Worm (Caenorhabditis elegans) whole organism, mixed stage, embryonic: Measurements from ENCODE around the gene ZK829.1.

Experiments used
- M03D4.4 ChIP-seq: sonication (generic microtip); optimal IDR thresholded peaks from 2 replicates; lab custom pipeline; 2017; ENCODE audit warnings: mild to moderate bottlenecking, missing genetic modification characterization, missing compliant biosample characterization
- bed-3 ChIP-seq: fragments of 200-800 bp; sonication (Bioruptor generic); optimal IDR thresholded peaks from 3 replicates; lab custom pipeline; 2018; ENCODE audit warnings: mild to moderate bottlenecking, missing genetic modification characterization, moderate library complexity, missing compliant biosample characterization
- blmp-1 ChIP-seq: fragments of 150-350 bp; optimal IDR thresholded peaks from 2 replicates; lab custom pipeline; 2014; ENCODE audit warnings: missing biosample characterization, missing genetic modification characterization
- ceh-39 ChIP-seq: fragments of 150-350 bp; optimal IDR thresholded peaks from 2 replicates; lab custom pipeline; 2014; ENCODE audit warnings: missing biosample characterization, missing genetic modification characterization
- ceh-43 ChIP-seq: fragments of 200-800 bp; sonication (Bioruptor generic); optimal IDR thresholded peaks from 2 replicates; lab custom pipeline; 2018; ENCODE audit warnings: mild to moderate bottlenecking, missing genetic modification characterization, moderate library complexity, missing compliant biosample characterization
- ceh-83 ChIP-seq: fragments of 200-800 bp; sonication (Bioruptor generic); optimal IDR thresholded peaks from 2 replicates; lab custom pipeline; 2018; ENCODE audit warnings: mild to moderate bottlenecking, missing genetic modification characterization, missing compliant biosample characterization
- ces-1 ChIP-seq: fragments of 150-350 bp; optimal IDR thresholded peaks from 2 replicates; lab custom pipeline; 2014; ENCODE audit warnings: missing biosample characterization, missing genetic modification reagents, missing genetic modification characterization
- cnd-1 ChIP-seq: fragments of 200-800 bp; sonication (Bioruptor generic); optimal IDR thresholded peaks from 2 replicates; lab custom pipeline; 2018; ENCODE audit warnings: mild to moderate bottlenecking, missing genetic modification characterization, missing compliant biosample characterization
- drap-1 ChIP-seq: fragments of 200-800 bp; sonication (Bioruptor generic); optimal IDR thresholded peaks from 3 replicates; lab custom pipeline; 2018; ENCODE audit warnings: mild to moderate bottlenecking, missing genetic modification characterization, missing compliant biosample characterization
- elt-1 ChIP-seq: sonication (generic microtip); optimal IDR thresholded peaks from 2 replicates; lab custom pipeline; 2017; ENCODE audit warnings: missing genetic modification characterization, mild to moderate bottlenecking, missing compliant biosample characterization, antibody characterized with exemption, moderate library complexity, borderline replicate concordance; ENCODE audit not compliant: insufficient read depth
- elt-3 ChIP-seq: fragments of 150-350 bp; optimal IDR thresholded peaks from 2 replicates; lab custom pipeline; 2014; ENCODE audit warnings: missing biosample characterization, missing genetic modification characterization
- flh-1 ChIP-seq: fragments of 200-800 bp; sonication (Bioruptor generic); optimal IDR thresholded peaks from 2 replicates; lab custom pipeline; 2018; ENCODE audit warnings: mild to moderate bottlenecking, missing genetic modification characterization, moderate library complexity, missing compliant biosample characterization
- ham-2 ChIP-seq: fragments of 200-800 bp; sonication (Bioruptor generic); optimal IDR thresholded peaks from 2 replicates; lab custom pipeline; 2018; ENCODE audit warnings: mild to moderate bottlenecking, missing genetic modification characterization, missing compliant biosample characterization
- hlh-1 ChIP-seq: fragments of 150-350 bp; optimal IDR thresholded peaks from 2 replicates; lab custom pipeline; 2014; ENCODE audit warnings: missing biosample characterization, missing genetic modification reagents, missing genetic modification characterization
- lin-13 ChIP-seq: fragments of 150-350 bp; optimal IDR thresholded peaks from 2 replicates; lab custom pipeline; 2014; ENCODE audit warnings: missing biosample characterization, missing genetic modification characterization
- lin-32 ChIP-seq: fragments of 200-800 bp; sonication (Bioruptor generic); optimal IDR thresholded peaks from 2 replicates; lab custom pipeline; 2018; ENCODE audit warnings: mild to moderate bottlenecking, missing genetic modification characterization, missing compliant biosample characterization
- lsy-2 ChIP-seq: fragments of 150-350 bp; optimal IDR thresholded peaks from 2 replicates; lab custom pipeline; 2014; ENCODE audit warnings: missing biosample characterization, missing genetic modification characterization
- mab-5 ChIP-seq: fragments of 150-350 bp; optimal IDR thresholded peaks from 2 replicates; lab custom pipeline; 2014; ENCODE audit warnings: missing biosample characterization, missing genetic modification characterization
- mep-1 ChIP-seq: fragments of 150-350 bp; optimal IDR thresholded peaks from 2 replicates; lab custom pipeline; 2017; ENCODE audit warnings: missing biosample characterization, missing genetic modification reagents, missing genetic modification characterization, inconsistent platforms
- mls-2 ChIP-seq: sonication (generic microtip); optimal IDR thresholded peaks from 2 replicates; lab custom pipeline; 2016; ENCODE audit warnings: mild to moderate bottlenecking, missing genetic modification characterization, moderate library complexity, missing compliant biosample characterization
- nhr-12 ChIP-seq: fragments of 150-350 bp; optimal IDR thresholded peaks from 2 replicates; lab custom pipeline; 2014; ENCODE audit warnings: missing biosample characterization, missing genetic modification characterization
- nhr-2 ChIP-seq: fragments of 150-350 bp; optimal IDR thresholded peaks from 2 replicates; lab custom pipeline; 2014; ENCODE audit warnings: missing biosample characterization, missing genetic modification characterization
- nhr-28 ChIP-seq: fragments of 150-350 bp; optimal IDR thresholded peaks from 2 replicates; lab custom pipeline; 2014; ENCODE audit warnings: missing biosample characterization, missing genetic modification characterization
- nhr-76 ChIP-seq: sonication (generic microtip); optimal IDR thresholded peaks from 2 replicates; lab custom pipeline; 2017; ENCODE audit warnings: missing biosample characterization, missing genetic modification characterization
- pha-4 ChIP-seq: fragments of 150-350 bp; optimal IDR thresholded peaks from 2 replicates; lab custom pipeline; 2018; ENCODE audit warnings: missing biosample characterization, missing genetic modification reagents, missing genetic modification characterization
- sem-2 ChIP-seq: fragments of 200-800 bp; sonication (Bioruptor generic); optimal IDR thresholded peaks from 2 replicates; lab custom pipeline; 2018; ENCODE audit warnings: mild to moderate bottlenecking, missing genetic modification characterization, missing compliant biosample characterization
- snpc-4 ChIP-seq: fragments of 150-350 bp; optimal IDR thresholded peaks from 2 replicates; lab custom pipeline; 2014; ENCODE audit warnings: missing biosample characterization, missing genetic modification characterization
- sptf-1 ChIP-seq: sonication (generic microtip); optimal IDR thresholded peaks from 2 replicates; lab custom pipeline; 2017; ENCODE audit warnings: mild to moderate bottlenecking, missing genetic modification characterization, moderate library complexity, missing compliant biosample characterization
- tbx-8 ChIP-seq: fragments of 200-800 bp; sonication (Bioruptor generic); optimal IDR thresholded peaks from 2 replicates; lab custom pipeline; 2018; ENCODE audit warnings: mild to moderate bottlenecking, missing genetic modification characterization, moderate library complexity, missing compliant biosample characterization
- unc-120 ChIP-seq: sonication (generic microtip); optimal IDR thresholded peaks from 2 replicates; lab custom pipeline; 2017; ENCODE audit warnings: missing genetic modification characterization, missing compliant biosample characterization; ENCODE audit not compliant: poor library complexity, severe bottlenecking
- unc-39 ChIP-seq: fragments of 150-350 bp; optimal IDR thresholded peaks from 2 replicates; lab custom pipeline; 2014; ENCODE audit warnings: missing biosample characterization, missing genetic modification characterization
- unc-62 ChIP-seq: fragments of 150-350 bp; optimal IDR thresholded peaks from 2 replicates; lab custom pipeline; 2014; ENCODE audit warnings: missing biosample characterization, missing genetic modification reagents, missing genetic modification characterization
- zip-8 ChIP-seq: fragments of 150-350 bp; optimal IDR thresholded peaks from 2 replicates; lab custom pipeline; 2014; ENCODE audit warnings: missing biosample characterization, missing genetic modification characterization
- ztf-11 ChIP-seq: fragments of 150-350 bp; optimal IDR thresholded peaks from 2 replicates; lab custom pipeline; 2014; ENCODE audit warnings: missing biosample characterization, missing genetic modification characterization

ZK829.1 gene

ce11 chrIV:11949717-11950116, 7.5 kb upstream of the ZK829.1 start, which contains the start of gene hdl-1:
TSS of gene hdl-1 (minus strand) at chrIV:11949817.
- TF ChIP-seq pha-4 = no peak
- TF ChIP-seq ces-1 = no peak
- TF ChIP-seq unc-62 (GFP tag; lab: Kevin White, UChicago) = no peak
- TF ChIP-seq unc-120 (tag; lab: Kevin White, UChicago) = no peak
- TF ChIP-seq ceh-39 (tag; lab: Kevin White, UChicago) = no peak
- no peak for TF ChIP-seq lsy-2 (tag; lab: Kevin White, UChicago)
- TF ChIP-seq mab-5 (tag; lab: Kevin White, UChicago) = no peak
- no peak for TF ChIP-seq lin-13 (tag; lab: Kevin White, UChicago)
- TF ChIP-seq nhr-28 (tag; lab: Kevin White, UChicago) = no peak
- TF ChIP-seq bed-3 = no peak
- TF ChIP-seq nhr-2 (tag; lab: Kevin White, UChicago) = no peak
- TF ChIP-seq hlh-1 (tag; lab: Kevin White, UChicago) = no peak
- no peak for TF ChIP-seq zip-8
- no peak for TF ChIP-seq ceh-83 (GFP tag; lab: Kevin White, UChicago)
- TF ChIP-seq elt-1 = no peak
- TF ChIP-seq elt-3 (tag; lab: Kevin White, UChicago) = no peak
- TF ChIP-seq flh-1 (GFP tag; lab: Kevin White, UChicago) = no peak

- TF ChIP-seq bed-3 = no peak
- TF ChIP-seq drap-1 (GFP tag; lab: Kevin White, UChicago) = no peak
- TF ChIP-seq sptf-1 (tag; lab: Kevin White, UChicago) = no peak
- TF ChIP-seq nhr-2 (tag; lab: Kevin White, UChicago) = no peak
- no peak for TF ChIP-seq nhr-28 (tag; lab: Kevin White, UChicago)
- no peak for TF ChIP-seq sem-2
- no peak for TF ChIP-seq unc-120 (tag; lab: Kevin White, UChicago)
- TF ChIP-seq ceh-83 (GFP tag; lab: Kevin White, UChicago) = no peak
- TF ChIP-seq hlh-1 (tag; lab: Kevin White, UChicago) = no peak
- TF ChIP-seq M03D4.4 (tag; lab: Kevin White, UChicago) = no peak
- TF ChIP-seq elt-3 (tag; lab: Kevin White, UChicago) = no peak
Measured at ce11 chrIV:11945621-11946020, 3.4 kb upstream of the ZK829.1 start, which contains the start of gene ZK829.3. TSS of gene ZK829.3 (minus strand) at chrIV:11945721.

- TF ChIP-seq drap-1 (GFP tag; lab: Kevin White, UChicago) (no peak), unc-120 (tag; lab: Kevin White, UChicago) (no peak), lsy-2 (tag; lab: Kevin White, UChicago) (no peak), snpc-4 (tag; lab: Kevin White, UChicago) (no peak), nhr-2 (tag; lab: Kevin White, UChicago) (no peak), bed-3 (no peak)
Measured at ce11 chrIV:11938554-11938953, 3.7 kb downstream of the ZK829.1 start.

- TF ChIP-seq mls-2 = no peak
Measured at ce11 chrIV:11937087-11937486, 5.1 kb downstream of the ZK829.1 start, which contains the start of gene slc-5A12. TSS of gene slc-5A12 (plus strand) at chrIV:11937419.

- TF ChIP-seq mab-5 (tag; lab: Kevin White, UChicago) (no peak), hlh-1 (tag; lab: Kevin White, UChicago) (no peak), ham-2 (GFP tag; lab: Kevin White, UChicago) (no peak), tbx-8 (GFP tag; lab: Kevin White, UChicago) (no peak), ztf-11 (tag; lab: Kevin White, UChicago) (no peak), unc-120 (tag; lab: Kevin White, UChicago) (no peak)
Measured at ce11 chrIV:11930572-11930971, 11.6 kb downstream of the ZK829.1 start, which contains the start of gene nhx-9. TSS of gene nhx-9 (plus strand) at chrIV:11930872.

- TF ChIP-seq mab-5 (tag; lab: Kevin White, UChicago) = no peak
- TF ChIP-seq zip-8 = no peak
- TF ChIP-seq lsy-2 (tag; lab: Kevin White, UChicago) = no peak
- TF ChIP-seq ceh-83 (GFP tag; lab: Kevin White, UChicago) = peak; percentile 71
- peak; percentile 33 for TF ChIP-seq unc-120 (tag; lab: Kevin White, UChicago)
- TF ChIP-seq drap-1 (GFP tag; lab: Kevin White, UChicago) = peak; percentile 52
- no peak for TF ChIP-seq unc-62 (GFP tag; lab: Kevin White, UChicago)
- no peak for TF ChIP-seq mep-1 (tag; lab: Kevin White, UChicago)
- TF ChIP-seq mls-2 = peak; percentile 59
- TF ChIP-seq unc-39 (tag; lab: Kevin White, UChicago) = no peak
- peak; percentile 58 for TF ChIP-seq sem-2
- TF ChIP-seq nhr-2 (tag; lab: Kevin White, UChicago) = no peak
- TF ChIP-seq snpc-4 (tag; lab: Kevin White, UChicago) = no peak
- peak; percentile 32 for TF ChIP-seq lin-32 (GFP tag; lab: Kevin White, UChicago)
- peak; percentile 35 for TF ChIP-seq cnd-1 (tag; lab: Kevin White, UChicago)
- TF ChIP-seq sptf-1 (tag; lab: Kevin White, UChicago) = peak; percentile 26
- no peak for TF ChIP-seq ztf-11 (tag; lab: Kevin White, UChicago)
- TF ChIP-seq hlh-1 (tag; lab: Kevin White, UChicago) = no peak
- no peak for TF ChIP-seq blmp-1 (tag; lab: Kevin White, UChicago)
- TF ChIP-seq tbx-8 (GFP tag; lab: Kevin White, UChicago) = no peak
- peak; percentile 63 for TF ChIP-seq M03D4.4 (tag; lab: Kevin White, UChicago)
- no peak for TF ChIP-seq flh-1 (GFP tag; lab: Kevin White, UChicago)
- TF ChIP-seq pha-4 = no peak
- TF ChIP-seq ham-2 (GFP tag; lab: Kevin White, UChicago) = peak; percentile 68
- TF ChIP-seq nhr-28 (tag; lab: Kevin White, UChicago) = no peak
- no peak for TF ChIP-seq nhr-76 (tag; lab: Kevin White, UChicago)
- TF ChIP-seq elt-1 = no peak
- no peak for TF ChIP-seq ceh-43 (GFP tag; lab: Kevin White, UChicago)
- no peak for TF ChIP-seq ceh-39 (tag; lab: Kevin White, UChicago)
- no peak for TF ChIP-seq lin-13 (tag; lab: Kevin White, UChicago)
- no peak for TF ChIP-seq nhr-12 (tag; lab: Kevin White, UChicago)
Measured at ce11 chrIV:11928388-11928787, 13.8 kb downstream of the ZK829.1 start.
